Fruit fly (Drosophila melanogaster) whole organism, embryonic: ENCODE results near the gene Ada2a.

Experiments used
- ATbp ChIP-seq: fragments of 200-800 bp; sonication (Bioruptor generic); optimal IDR thresholded peaks from 2 replicates; lab custom pipeline; 2017; ENCODE audit warnings: missing biosample characterization, mild to moderate bottlenecking, missing genetic modification characterization, missing genetic modification reagents
- Abd-B ChIP-seq: fragments of 200-800 bp; sonication (Bioruptor generic); optimal IDR thresholded peaks from 2 replicates; lab custom pipeline; 2018; ENCODE audit warnings: missing biosample characterization, mild to moderate bottlenecking, missing genetic modification characterization, moderate library complexity
- Adf1 ChIP-seq: fragments of 200-800 bp; sonication (Bioruptor generic); IDR thresholded peaks from 2 replicates; pipeline ENCODE4 v1.3.6; 2022; ENCODE audit warnings: missing biosample characterization, missing genetic modification characterization
- CG10209 ChIP-seq: fragments of 200-800 bp; sonication (Bioruptor generic); optimal IDR thresholded peaks from 3 replicates; lab custom pipeline; 2017; ENCODE audit warnings: missing biosample characterization, mild to moderate bottlenecking, missing genetic modification characterization, missing genetic modification reagents
- CG10267 ChIP-seq: fragments of 200-800 bp; sonication (Bioruptor generic); optimal IDR thresholded peaks from 2 replicates; lab custom pipeline; 2018; ENCODE audit warnings: missing biosample characterization, mild to moderate bottlenecking, missing genetic modification characterization, moderate library complexity
- CG10543 ChIP-seq: fragments of 200-800 bp; sonication (Bioruptor generic); optimal IDR thresholded peaks from 3 replicates; lab custom pipeline; 2017; ENCODE audit warnings: missing biosample characterization, mild to moderate bottlenecking, missing genetic modification characterization, moderate library complexity
- CG10565 ChIP-seq: fragments of 200-800 bp; sonication (Bioruptor generic); optimal IDR thresholded peaks from 3 replicates; lab custom pipeline; 2016; ENCODE audit warnings: missing biosample characterization, mild to moderate bottlenecking, missing genetic modification characterization
- CG15269 ChIP-seq: fragments of 200-800 bp; sonication (Bioruptor generic); optimal IDR thresholded peaks from 2 replicates; lab custom pipeline; 2018; ENCODE audit warnings: missing biosample characterization, mild to moderate bottlenecking, missing genetic modification characterization, moderate library complexity
- CG15514 ChIP-seq: fragments of 200-800 bp; sonication (Bioruptor generic); optimal IDR thresholded peaks from 3 replicates; lab custom pipeline; 2017; ENCODE audit warnings: missing biosample characterization, missing genetic modification characterization, mild to moderate bottlenecking, moderate library complexity, missing genetic modification reagents
- CG17359 ChIP-seq: fragments of 200-800 bp; sonication (Bioruptor generic); optimal IDR thresholded peaks from 3 replicates; lab custom pipeline; 2018; ENCODE audit warnings: missing biosample characterization, mild to moderate bottlenecking, missing genetic modification characterization, moderate library complexity
- CG17361 ChIP-seq: fragments of 200-800 bp; sonication (Bioruptor generic); IDR thresholded peaks from 3 replicates; pipeline ENCODE4 v1.3.6; 2022; ENCODE audit warnings: missing biosample characterization, missing genetic modification characterization
- CG2712 ChIP-seq: fragments of 200-800 bp; optimal IDR thresholded peaks from 3 replicates; lab custom pipeline; 2019; ENCODE audit warnings: missing biosample characterization, mild to moderate bottlenecking, missing genetic modification characterization, moderate library complexity
- CG31441 ChIP-seq: fragments of 200-800 bp; sonication (Bioruptor generic); IDR thresholded peaks from 2 replicates; pipeline ENCODE4 v1.3.6; 2022; ENCODE audit warnings: missing biosample characterization, missing genetic modification characterization
- CG33213 ChIP-seq: fragments of 200-800 bp; sonication (Bioruptor generic); optimal IDR thresholded peaks from 3 replicates; lab custom pipeline; 2016; ENCODE audit warnings: missing biosample characterization, missing genetic modification characterization
- CG34376 ChIP-seq: fragments of 200-800 bp; sonication (Bioruptor generic); optimal IDR thresholded peaks from 2 replicates; lab custom pipeline; 2018; ENCODE audit warnings: missing biosample characterization, mild to moderate bottlenecking, missing genetic modification characterization
- CG4707 ChIP-seq: fragments of 200-800 bp; sonication (Bioruptor generic); optimal IDR thresholded peaks from 2 replicates; lab custom pipeline; 2018; ENCODE audit warnings: missing biosample characterization, mild to moderate bottlenecking, missing genetic modification characterization, moderate library complexity
- CG6272 ChIP-seq: fragments of 200-800 bp; sonication (Bioruptor generic); IDR thresholded peaks from 2 replicates; pipeline ENCODE4 v1.3.6; 2022; ENCODE audit warnings: missing biosample characterization, missing genetic modification characterization
- CG7963 ChIP-seq: fragments of 200-800 bp; sonication (Bioruptor generic); IDR thresholded peaks from 3 replicates; pipeline ENCODE4 v1.3.6; 2022; ENCODE audit warnings: missing biosample characterization, missing genetic modification characterization; ENCODE audit not compliant: partially characterized antibody
- CG7987 ChIP-seq: fragments of 200-800 bp; sonication (Bioruptor generic); optimal IDR thresholded peaks from 2 replicates; lab custom pipeline; 2018; ENCODE audit warnings: missing biosample characterization, mild to moderate bottlenecking, missing genetic modification characterization, moderate library complexity
- HHEX ChIP-seq: fragments of 200-800 bp; sonication (Bioruptor generic); optimal IDR thresholded peaks from 3 replicates; lab custom pipeline; 2017; ENCODE audit warnings: missing biosample characterization, mild to moderate bottlenecking, missing genetic modification characterization, missing genetic modification reagents
- Hr3 ChIP-seq: fragments of 200-800 bp; sonication (Bioruptor generic); optimal IDR thresholded peaks from 3 replicates; lab custom pipeline; 2016; ENCODE audit warnings: missing biosample characterization, missing genetic modification characterization
- Hr78 ChIP-seq, 2 experiments: fragments of 200-800 bp in 1 of 2; fragments of >200 bp in 1 of 2; sonication (Bioruptor generic) in 1 of 2; optimal IDR thresholded peaks; 2 replicates each; lab custom pipeline; 2017 to 2019; ENCODE audit warnings: missing biosample characterization in 2 of 2, missing genetic modification characterization in 2 of 2, mild to moderate bottlenecking in 1 of 2, moderate library complexity in 1 of 2
- Med ChIP-seq: fragments of 200-800 bp; sonication (Bioruptor generic); peaks from one replicate; lab custom pipeline; 2016; ENCODE audit warnings: missing biosample characterization, missing genetic modification characterization, mild to moderate bottlenecking, inconsistent platforms, moderate library complexity
- Neu2 ChIP-seq: fragments of 200-800 bp; sonication (Bioruptor generic); optimal IDR thresholded peaks from 3 replicates; lab custom pipeline; 2016; ENCODE audit warnings: missing biosample characterization, missing genetic modification characterization, borderline replicate concordance
- Sox100B ChIP-seq: fragments of 200-800 bp; sonication (Bioruptor generic); optimal IDR thresholded peaks from 3 replicates; lab custom pipeline; 2018; ENCODE audit warnings: missing biosample characterization, mild to moderate bottlenecking, missing genetic modification characterization
- Xbp1 ChIP-seq: fragments of 200-800 bp; sonication (Bioruptor generic); optimal IDR thresholded peaks from 3 replicates; lab custom pipeline; 2016; ENCODE audit warnings: missing biosample characterization, mild to moderate bottlenecking, missing genetic modification characterization
- br ChIP-seq: fragments of >200 bp; optimal IDR thresholded peaks from 2 replicates; lab custom pipeline; 2017
- bsh ChIP-seq, 2 experiments: fragments of 200-800 bp; sonication (Bioruptor generic); optimal IDR thresholded peaks; 2 replicates each; lab custom pipeline; 2017 to 2018; ENCODE audit warnings: mild to moderate bottlenecking in 2 of 2, missing biosample characterization in 2 of 2, missing genetic modification characterization in 2 of 2, moderate library complexity in 1 of 2
- hb ChIP-seq: fragments of 200-800 bp; sonication (Bioruptor generic); IDR thresholded peaks from 3 replicates; pipeline ENCODE4 v1.3.6; 2022; ENCODE audit warnings: missing biosample characterization, missing genetic modification characterization; ENCODE audit not compliant: partially characterized antibody
- peb ChIP-seq: fragments of 200-800 bp; sonication (Bioruptor generic); IDR thresholded peaks from 2 replicates; pipeline ENCODE4 v1.3.6; 2022; ENCODE audit warnings: missing biosample characterization, missing genetic modification characterization
- pho ChIP-seq: fragments of 200-800 bp; sonication (Bioruptor generic); optimal IDR thresholded peaks from 2 replicates; lab custom pipeline; 2016; ENCODE audit warnings: missing biosample characterization, missing genetic modification characterization
- sens ChIP-seq: fragments of 200-800 bp; sonication (Bioruptor generic); peaks from one replicate; lab custom pipeline; 2016; ENCODE audit warnings: missing biosample characterization, missing genetic modification characterization
- sens-2 ChIP-seq: fragments of 200-800 bp; sonication (Bioruptor generic); IDR thresholded peaks from 2 replicates; pipeline ENCODE4 v1.3.6; 2022; ENCODE audit warnings: missing biosample characterization, missing genetic modification characterization
- shn ChIP-seq: fragments of 200-800 bp; sonication (Bioruptor generic); optimal IDR thresholded peaks from 3 replicates; lab custom pipeline; 2016; ENCODE audit warnings: missing biosample characterization, missing genetic modification characterization
- sim ChIP-seq: fragments of 200-800 bp; sonication (Bioruptor generic); IDR thresholded peaks from 2 replicates; pipeline ENCODE4 v1.3.6; 2022; ENCODE audit warnings: missing biosample characterization, missing genetic modification characterization
- trem ChIP-seq: fragments of 200-800 bp; optimal IDR thresholded peaks from 3 replicates; lab custom pipeline; 2019; ENCODE audit warnings: missing biosample characterization, mild to moderate bottlenecking, missing genetic modification characterization, moderate library complexity
- wor ChIP-seq: fragments of 200-800 bp; sonication (Bioruptor generic); IDR thresholded peaks from 2 replicates; pipeline ENCODE4 v1.3.6; 2022; ENCODE audit warnings: missing biosample characterization, missing genetic modification characterization
- zfh2 ChIP-seq: fragments of 200-800 bp; sonication (Bioruptor generic); optimal IDR thresholded peaks from 2 replicates; lab custom pipeline; 2016; ENCODE audit warnings: missing biosample characterization, missing genetic modification characterization

Gene Ada2a

dm6 chr3R:18297444-18298297 lies 42.4 kb upstream of the Ada2a start (continued):
- TF ChIP-seq peb (GFP tag; lab: Robert Waterston, UW) (0 out of 2 replicates have a peak, but pooled peaks have one; percentile 12), CG15514 (GFP tag; lab: Kevin White, UChicago) (no peak), CG17361 (GFP tag; lab: Robert Waterston, UW) (0 out of 3 replicates have a peak, but pooled peaks have one; percentile 16), CG15269 (no peak), trem (tag; lab: Kevin White, UChicago) (no peak), hb (GFP tag; lab: Robert Waterston, UW) (no peak), ATbp (GFP tag; lab: Kevin White, UChicago) (peak; percentile 13), CG31441 (GFP tag; lab: Robert Waterston, UW) (0 out of 2 replicates have a peak, but pooled peaks have one; percentile 29), shn (no peak), CG7987 (no peak), Sox100B (GFP tag; lab: Kevin White, UChicago) (no peak), HHEX (GFP tag; lab: Kevin White, UChicago) (peak; percentile 23), sim (no peak), pho (GFP tag; lab: Kevin White, UChicago) (peak; percentile 10), Abd-B (GFP tag; lab: Kevin White, UChicago) (no peak), sens-2 (GFP tag; lab: Robert Waterston, UW) (no peak), CG10543 (no peak), CG17359 (no peak), CG10267 (tag; lab: Kevin White, UChicago) (no peak), CG10565 (GFP tag; lab: Kevin White, UChicago) (no peak), Adf1 (GFP tag; lab: Robert Waterston, UW) (no peak), CG34376 (GFP tag; lab: Kevin White, UChicago) (no peak), zfh2 (GFP tag; lab: Kevin White, UChicago) (no peak), Xbp1 (no peak), CG10209 (GFP tag; lab: Kevin White, UChicago) (no peak), CG7963 (GFP tag; lab: Robert Waterston, UW) (no peak), CG2712 (tag; lab: Kevin White, UChicago) (peak; percentile 29), bsh (GFP tag; optimal IDR thresholded peaks at IDR 0.05; lab: Kevin White, UChicago) (peak in 1 of 2 experiments; percentile 51), CG33213 (GFP tag; lab: Kevin White, UChicago) (no peak), CG6272 (GFP tag; lab: Robert Waterston, UW) (no peak), Neu2 (GFP tag; lab: Kevin White, UChicago) (no peak), Hr3 (GFP tag; lab: Kevin White, UChicago) (no peak), br (lab: Kevin White, UChicago) (no peak)
- TF ChIP-seq, all 482 proteins: peak for 58

dm6 chr3R:18296737-18297136 lies 41.5 kb upstream of the Ada2a start:
- peak in 1 of 2 experiments; percentile 74 for TF ChIP-seq Hr78 (GFP tag; optimal IDR thresholded peaks at IDR 0.05; lab: Kevin White, UChicago)
- 0 out of 3 replicates have a peak, but pooled peaks have one; percentile 42 for TF ChIP-seq hb (GFP tag; lab: Robert Waterston, UW)
- TF ChIP-seq Med (GFP tag; lab: Kevin White, UChicago), result peak; percentile 14
- no peak for TF ChIP-seq CG4707 (GFP tag; lab: Kevin White, UChicago)
- TF ChIP-seq sens (GFP tag; lab: Kevin White, UChicago), result peak; percentile 10
- TF ChIP-seq wor, result no peak
